Worm (Caenorhabditis elegans) whole organism, L1 larva: ENCODE data around the gene ztf-7.

Experiments used
- ama-1 ChIP-seq: fragments of 150-350 bp; optimal IDR thresholded peaks from 2 replicates; lab custom pipeline; 2014
- blmp-1 ChIP-seq: fragments of 150-350 bp; optimal IDR thresholded peaks from 2 replicates; lab custom pipeline; 2014; ENCODE audit warnings: missing biosample characterization, missing genetic modification characterization
- ceh-63 ChIP-seq: fragments of 200-800 bp; sonication (Bioruptor generic); optimal IDR thresholded peaks from 2 replicates; lab custom pipeline; 2018; ENCODE audit warnings: mild to moderate bottlenecking, missing genetic modification characterization, missing compliant biosample characterization
- ces-1 ChIP-seq: fragments of 150-350 bp; optimal IDR thresholded peaks from 2 replicates; lab custom pipeline; 2014; ENCODE audit warnings: missing biosample characterization, missing genetic modification reagents, missing genetic modification characterization
- dsc-1 ChIP-seq: sonication (generic microtip); optimal IDR thresholded peaks from 2 replicates; lab custom pipeline; 2016; ENCODE audit warnings: mild to moderate bottlenecking, missing genetic modification characterization, missing compliant biosample characterization
- efl-1 ChIP-seq, 4 experiments: fragments of 150-350 bp; optimal IDR thresholded peaks in 3 of 4; peaks in 1 of 4; 1 replicate in 1 of 4; 2 replicates in 3 of 4; lab custom pipeline; 2014; ENCODE audit warnings: missing biosample characterization in 2 of 4, missing genetic modification characterization in 2 of 4, missing genetic modification reagents in 2 of 4
- efl-3 ChIP-seq: fragments of 200-800 bp; sonication (Bioruptor generic); optimal IDR thresholded peaks from 2 replicates; lab custom pipeline; 2018; ENCODE audit warnings: mild to moderate bottlenecking, missing genetic modification characterization, missing compliant biosample characterization
- elt-2 ChIP-seq: sonication (generic microtip); optimal IDR thresholded peaks from 2 replicates; lab custom pipeline; 2016; ENCODE audit warnings: missing genetic modification characterization, mild to moderate bottlenecking, inconsistent platforms, missing compliant biosample characterization, missing genetic modification reagents
- fos-1 ChIP-seq: fragments of 150-350 bp; optimal IDR thresholded peaks from 2 replicates; lab custom pipeline; 2014; ENCODE audit warnings: missing biosample characterization, missing genetic modification characterization
- hlh-17 ChIP-seq: fragments of 200-800 bp; sonication (Bioruptor generic); optimal IDR thresholded peaks from 2 replicates; lab custom pipeline; 2018; ENCODE audit warnings: missing genetic modification characterization, mild to moderate bottlenecking, missing compliant biosample characterization, moderate library complexity, borderline replicate concordance
- hlh-4 ChIP-seq: sonication (generic microtip); optimal IDR thresholded peaks from 2 replicates; lab custom pipeline; 2016; ENCODE audit warnings: mild to moderate bottlenecking, missing genetic modification characterization, missing compliant biosample characterization
- irx-1 ChIP-seq: sonication (generic microtip); optimal IDR thresholded peaks from 2 replicates; lab custom pipeline; 2016; ENCODE audit warnings: missing genetic modification characterization, missing compliant biosample characterization
- lin-13 ChIP-seq: fragments of 150-350 bp; optimal IDR thresholded peaks from 2 replicates; lab custom pipeline; 2014; ENCODE audit warnings: missing biosample characterization, missing genetic modification reagents, missing genetic modification characterization
- lin-14 ChIP-seq: fragments of 200-800 bp; sonication (Bioruptor generic); optimal IDR thresholded peaks from 2 replicates; lab custom pipeline; 2018; ENCODE audit warnings: mild to moderate bottlenecking, missing genetic modification characterization, moderate library complexity, missing compliant biosample characterization
- lin-15B ChIP-seq: fragments of 150-350 bp; sonication (generic microtip); optimal IDR thresholded peaks from 3 replicates; lab custom pipeline; 2014; ENCODE audit warnings: missing biosample characterization, missing genetic modification characterization
- lin-35 ChIP-seq, 2 experiments: fragments of 150-350 bp; optimal IDR thresholded peaks; 2 replicates each; lab custom pipeline; 2014; ENCODE audit warnings: missing biosample characterization in 2 of 2, missing genetic modification characterization in 2 of 2, missing genetic modification reagents in 2 of 2
- lin-39 ChIP-seq: fragments of 150-350 bp; optimal IDR thresholded peaks from 2 replicates; lab custom pipeline; 2014; ENCODE audit warnings: missing biosample characterization, missing genetic modification reagents, missing genetic modification characterization
- mdl-1 ChIP-seq, 2 experiments: fragments of 150-350 bp; optimal IDR thresholded peaks; 2 replicates each; lab custom pipeline; 2014 to 2017; ENCODE audit warnings: missing biosample characterization in 2 of 2, missing genetic modification characterization in 2 of 2, inconsistent platforms in 1 of 2
- nhr-11 ChIP-seq: fragments of 150-350 bp; optimal IDR thresholded peaks from 2 replicates; lab custom pipeline; 2014; ENCODE audit warnings: missing biosample characterization, missing genetic modification characterization
- nhr-19 ChIP-seq: fragments of 200-800 bp; sonication (Bioruptor generic); conservative IDR thresholded peaks from 2 replicates; pipeline ENCODE4 v1.3.6; 2022; ENCODE audit warnings: missing genetic modification characterization, missing compliant biosample characterization
- nhr-237 ChIP-seq: fragments of 150-350 bp; optimal IDR thresholded peaks from 2 replicates; lab custom pipeline; 2014; ENCODE audit warnings: missing biosample characterization, missing genetic modification characterization
- nhr-47 ChIP-seq: sonication (generic microtip); optimal IDR thresholded peaks from 2 replicates; lab custom pipeline; 2016; ENCODE audit warnings: mild to moderate bottlenecking, missing genetic modification characterization, moderate library complexity, missing compliant biosample characterization
- nhr-90 ChIP-seq: sonication (generic microtip); optimal IDR thresholded peaks from 2 replicates; lab custom pipeline; 2016; ENCODE audit warnings: mild to moderate bottlenecking, missing genetic modification characterization, missing compliant biosample characterization; ENCODE audit not compliant: poor library complexity
- pag-3 ChIP-seq: sonication (generic microtip); optimal IDR thresholded peaks from 2 replicates; lab custom pipeline; 2017; ENCODE audit warnings: missing genetic modification characterization, mild to moderate bottlenecking, missing compliant biosample characterization, antibody characterized with exemption, borderline replicate concordance; ENCODE audit not compliant: insufficient read depth
- pqm-1 ChIP-seq: sonication (generic microtip); optimal IDR thresholded peaks from 3 replicates; lab custom pipeline; 2017; ENCODE audit warnings: missing biosample characterization, missing genetic modification characterization
- sup-37 ChIP-seq: fragments of 200-800 bp; sonication (Bioruptor generic); optimal IDR thresholded peaks from 2 replicates; lab custom pipeline; 2018; ENCODE audit warnings: mild to moderate bottlenecking, missing genetic modification characterization, missing compliant biosample characterization
- swsn-7 ChIP-seq: sonication (generic microtip); optimal IDR thresholded peaks from 2 replicates; lab custom pipeline; 2016; ENCODE audit warnings: missing genetic modification characterization, missing compliant biosample characterization
- tlp-1 ChIP-seq: fragments of 150-350 bp; optimal IDR thresholded peaks from 2 replicates; lab custom pipeline; 2014; ENCODE audit warnings: missing biosample characterization, missing genetic modification characterization
- unc-130 ChIP-seq: fragments of 150-350 bp; optimal IDR thresholded peaks from 2 replicates; lab custom pipeline; 2017; ENCODE audit warnings: missing biosample characterization, missing genetic modification characterization, inconsistent platforms
- unc-30 ChIP-seq: sonication (generic microtip); optimal IDR thresholded peaks from 2 replicates; lab custom pipeline; 2017; ENCODE audit warnings: missing biosample characterization, missing genetic modification characterization
- unc-86 ChIP-seq: sonication (generic microtip); optimal IDR thresholded peaks from 2 replicates; lab custom pipeline; 2016; ENCODE audit warnings: missing genetic modification characterization, missing compliant biosample characterization
- unc-98 ChIP-seq: fragments of 200-800 bp; sonication (Bioruptor generic); IDR thresholded peaks from 2 replicates; pipeline ENCODE4 v1.3.6; 2022; ENCODE audit warnings: missing genetic modification characterization, missing compliant biosample characterization
- zag-1 ChIP-seq: fragments of 150-350 bp; optimal IDR thresholded peaks from 2 replicates; lab custom pipeline; 2014; ENCODE audit warnings: missing biosample characterization, missing genetic modification characterization
- zip-4 ChIP-seq: fragments of 200-800 bp; sonication (Bioruptor generic); optimal IDR thresholded peaks from 2 replicates; lab custom pipeline; 2018; ENCODE audit warnings: mild to moderate bottlenecking, missing genetic modification characterization, moderate library complexity, missing compliant biosample characterization
- ztf-4 ChIP-seq: fragments of 150-350 bp; optimal IDR thresholded peaks from 2 replicates; lab custom pipeline; 2014; ENCODE audit warnings: missing biosample characterization, missing genetic modification characterization

The ztf-7 gene

DNA sequence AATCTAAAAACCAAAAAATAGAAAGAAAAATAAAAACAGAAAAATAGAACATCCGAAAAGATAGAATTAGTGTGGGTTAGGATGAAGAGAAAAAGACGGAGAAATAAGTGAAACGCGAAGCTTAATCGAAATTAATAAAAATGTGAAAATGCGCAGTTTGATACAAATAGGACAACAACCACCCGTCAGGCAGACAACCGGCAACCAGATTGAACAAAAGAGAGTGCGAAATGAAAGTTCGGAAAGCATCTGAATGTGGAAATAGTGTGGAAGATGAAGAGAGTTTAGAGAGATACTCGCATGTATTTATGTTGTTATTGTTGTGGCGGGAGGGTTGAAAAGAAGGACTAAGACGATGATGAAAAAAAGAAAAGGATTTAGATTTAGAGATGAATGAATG is 31.1 kb downstream of the ztf-7 start:
- no peak for TF ChIP-seq mdl-1 (tag; optimal IDR thresholded peaks at IDR 0.05; lab: Kevin White, UChicago)
- TF ChIP-seq blmp-1 (tag; lab: Kevin White, UChicago), result peak; percentile 96
- TF ChIP-seq unc-98 (GFP tag; lab: Robert Waterston, UW), result no peak
- no peak for TF ChIP-seq ces-1 (GFP tag; lab: Kevin White, UChicago)
- peak; percentile 62 for TF ChIP-seq lin-14 (GFP tag; lab: Kevin White, UChicago)

DNA sequence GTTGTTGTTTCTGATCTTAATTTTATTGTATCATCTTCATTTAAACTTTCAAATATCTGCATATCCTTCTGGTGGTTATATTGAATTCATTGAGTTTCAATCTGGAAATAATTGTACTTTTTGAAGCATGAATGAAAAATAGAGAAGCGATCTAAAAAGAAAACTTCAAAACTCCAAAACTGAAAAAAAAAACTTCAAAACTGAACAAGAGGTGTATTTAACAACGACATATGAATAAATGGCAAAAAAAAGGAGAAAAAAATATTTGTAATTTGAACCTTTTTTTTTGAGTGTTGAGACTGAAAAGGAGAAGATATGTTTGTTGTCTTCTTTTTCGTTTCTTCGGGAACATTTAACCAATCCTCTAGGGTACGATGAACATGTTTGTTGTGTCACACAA is 31.6 kb downstream of the ztf-7 start, which contains the start of gene F58E6.11:
TSS of gene F58E6.11 (minus strand) at position 101 of the 400 bp plus-strand sequence.
- TF ChIP-seq dsc-1 (tag; lab: Kevin White, UChicago), result no peak
- no peak for TF ChIP-seq lin-15B (tag; lab: Kevin White, UChicago)
- no peak for TF ChIP-seq irx-1
- no peak for TF ChIP-seq nhr-237 (tag; lab: Kevin White, UChicago)
- no peak for TF ChIP-seq lin-39 (tag; lab: Kevin White, UChicago)
- no peak for TF ChIP-seq ztf-4 (tag; lab: Kevin White, UChicago)
- TF ChIP-seq nhr-19 (GFP tag; lab: Robert Waterston, UW), result no peak
- no peak for TF ChIP-seq efl-1 (optimal IDR thresholded peaks at IDR 0.05; lab: Kevin White, UChicago)
- no peak for TF ChIP-seq efl-1 (GFP tag; optimal IDR thresholded peaks at IDR 0.05 in 1 of 2; lab: Kevin White, UChicago)
- TF ChIP-seq lin-14 (GFP tag; lab: Kevin White, UChicago), result no peak
- TF ChIP-seq hlh-4, result no peak
- no peak for TF ChIP-seq nhr-90 (tag; lab: Kevin White, UChicago)
- TF ChIP-seq unc-30, result no peak
- TF ChIP-seq lin-35 (GFP tag; optimal IDR thresholded peaks at IDR 0.05; lab: Kevin White, UChicago), result no peak
- no peak for TF ChIP-seq unc-130
- TF ChIP-seq unc-86 (tag; lab: Kevin White, UChicago), result no peak
- no peak for TF ChIP-seq nhr-11 (tag; lab: Kevin White, UChicago)
- TF ChIP-seq, all 84 proteins: peak for 0

DNA sequence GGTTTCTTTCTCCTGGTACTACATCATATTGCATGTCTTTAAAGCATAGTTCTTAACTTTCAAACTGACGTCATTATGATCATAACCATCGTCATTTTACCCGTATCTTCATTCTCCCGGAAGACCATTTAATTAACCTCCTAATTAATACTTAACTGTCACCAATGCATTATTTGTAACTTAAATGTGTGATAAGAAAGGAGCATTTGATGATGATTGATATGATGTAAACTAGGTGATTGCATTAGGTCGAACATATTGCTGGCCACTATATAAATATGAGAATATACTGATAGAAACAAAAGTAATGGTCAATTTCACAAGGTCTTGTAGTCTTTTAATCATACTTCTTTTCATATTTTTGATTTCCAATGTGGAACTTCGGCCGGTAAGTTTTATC is 33.3 kb downstream of the ztf-7 start, which contains the start of gene hrg-3:
TSS of gene hrg-3 (plus strand) at position 227 of the 400 bp plus-strand sequence.
- TF ChIP-seq pqm-1 (tag; lab: Kevin White, UChicago), result peak; percentile 2
- TF ChIP-seq sup-37, result no peak
- TF ChIP-seq elt-2 (tag; lab: Kevin White, UChicago), result peak; percentile 87

DNA sequence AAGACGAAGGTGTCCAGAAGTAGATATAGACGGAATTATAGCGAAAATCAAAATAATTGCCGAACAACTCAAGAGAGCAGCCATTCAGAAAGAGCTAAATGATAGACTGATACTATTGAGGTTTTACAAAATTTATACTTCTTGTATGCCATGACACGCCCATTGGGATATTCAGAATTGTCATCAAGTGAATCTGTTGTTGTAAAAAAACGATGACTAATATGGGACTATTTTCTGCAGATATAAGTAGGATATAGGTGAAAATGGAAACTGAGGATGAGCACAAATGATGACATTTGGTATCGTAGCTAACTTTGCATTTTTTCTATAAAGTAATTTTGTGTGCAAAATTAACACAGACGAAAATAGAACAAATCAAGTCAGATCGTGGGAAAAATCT is 33.8 kb downstream of the ztf-7 start, which contains the start of gene F58E6.8:
TSS of gene F58E6.8 (minus strand) at position 101 of the 400 bp plus-strand sequence.
- TF ChIP-seq hlh-17 (GFP tag; lab: Kevin White, UChicago) (no peak), fos-1 (tag; lab: Kevin White, UChicago) (no peak), tlp-1 (tag; lab: Kevin White, UChicago) (no peak), swsn-7 (no peak), lin-13 (GFP tag; lab: Kevin White, UChicago) (no peak), ces-1 (GFP tag; lab: Kevin White, UChicago) (no peak), irx-1 (no peak), ceh-63 (GFP tag; lab: Kevin White, UChicago) (no peak), nhr-47 (tag; lab: Kevin White, UChicago) (no peak), zag-1 (tag; lab: Kevin White, UChicago) (no peak), pag-3 (tag; lab: Kevin White, UChicago) (no peak), zip-4 (GFP tag; lab: Kevin White, UChicago) (no peak), unc-30 (no peak)

ce11 chrV:9754459-9754858 is 35.0 kb downstream of the ztf-7 start, which contains the start of gene F58E6.5:
TSS of gene F58E6.5 (minus strand) at chrV:9754559.
- no peak for TF ChIP-seq hlh-17 (GFP tag; lab: Kevin White, UChicago)
- no peak for TF ChIP-seq efl-3 (GFP tag; lab: Kevin White, UChicago)
- TF ChIP-seq ama-1 (lab: Kevin White, UChicago), result no peak
